Worm (Caenorhabditis elegans): ENCODE data around the gene T19D12.6.

The T19D12.6 gene

ce11 chrII:6616135-6616534, 26.8 kb downstream of the T19D12.6 start:
- no peak for TF ChIP-seq ceh-14 (tag; optimal IDR thresholded peaks at IDR 0.05)
- no peak for TF ChIP-seq ceh-6 (GFP tag; optimal IDR thresholded peaks at IDR 0.05)
- TF ChIP-seq ceh-31 (tag; optimal IDR thresholded peaks at IDR 0.05), result no peak
- TF ChIP-seq unc-55 (GFP tag; optimal IDR thresholded peaks at IDR 0.05), result no peak
- no peak for TF ChIP-seq ceh-19 (GFP tag; optimal IDR thresholded peaks at IDR 0.05)
- TF ChIP-seq ceh-45 (GFP tag; IDR thresholded peaks at IDR 0.05), result no peak
- TF ChIP-seq pax-1 (tag; optimal IDR thresholded peaks at IDR 0.05), result no peak
- no peak for TF ChIP-seq hlh-6 (tag; optimal IDR thresholded peaks at IDR 0.05)

ce11 chrII:6615232-6616029, 27.5 kb downstream of the T19D12.6 start:
- TF ChIP-seq ceh-30 (tag; optimal IDR thresholded peaks at IDR 0.05) (no peak), pax-1 (tag; optimal IDR thresholded peaks at IDR 0.05) (no peak), eyg-1 (tag; optimal IDR thresholded peaks at IDR 0.05) (no peak), C08G9.2 (tag; optimal IDR thresholded peaks at IDR 0.05) (no peak), nhr-232 (tag; optimal IDR thresholded peaks at IDR 0.05) (no peak), F13H6.1 (tag; optimal IDR thresholded peaks at IDR 0.05) (no peak), dmd-4 (tag; optimal IDR thresholded peaks at IDR 0.05; ENCODE audit: borderline replicate concordance) (no peak), sox-2 (GFP tag; IDR thresholded peaks at IDR 0.05) (no peak), lim-6 (tag; optimal IDR thresholded peaks at IDR 0.05) (no peak), pros-1 (tag; optimal IDR thresholded peaks at IDR 0.05) (no peak), ztf-16 (tag; optimal IDR thresholded peaks at IDR 0.05) (no peak), pat-9 (tag; optimal IDR thresholded peaks at IDR 0.05) (no peak), ceh-34 (tag; optimal IDR thresholded peaks at IDR 0.05) (no peak)

ce11 chrII:6614500-6614899, 28.4 kb downstream of the T19D12.6 start:
- no peak for TF ChIP-seq pag-3 (tag; optimal IDR thresholded peaks at IDR 0.05; ENCODE audit: borderline replicate concordance)
- no peak for TF ChIP-seq syd-9 (tag; optimal IDR thresholded peaks at IDR 0.05)
- no peak for TF ChIP-seq nhr-232 (tag; optimal IDR thresholded peaks at IDR 0.05)
- no peak for TF ChIP-seq ceh-6 (GFP tag; optimal IDR thresholded peaks at IDR 0.05)
- no peak for TF ChIP-seq ceh-14 (tag; optimal IDR thresholded peaks at IDR 0.05)
- TF ChIP-seq npax-4 (tag; optimal IDR thresholded peaks at IDR 0.05), result no peak
- no peak for TF ChIP-seq unc-42 (tag; optimal IDR thresholded peaks at IDR 0.05)
- no peak for TF ChIP-seq T23F11.4 (GFP tag; optimal IDR thresholded peaks at IDR 0.05)
- TF ChIP-seq F13H6.1 (tag; optimal IDR thresholded peaks at IDR 0.05), result no peak
- TF ChIP-seq odd-2 (tag; optimal IDR thresholded peaks at IDR 0.05), result no peak
- TF ChIP-seq dmd-4 (tag; optimal IDR thresholded peaks at IDR 0.05; ENCODE audit: borderline replicate concordance), result no peak
- TF ChIP-seq elt-4 (tag; optimal IDR thresholded peaks at IDR 0.05), result no peak
- TF ChIP-seq nfya-1 (tag; optimal IDR thresholded peaks at IDR 0.05), result no peak
- TF ChIP-seq ref-2 (tag; optimal IDR thresholded peaks at IDR 0.05), result no peak
- no peak for TF ChIP-seq fkh-6 (tag; optimal IDR thresholded peaks at IDR 0.05)
- TF ChIP-seq C08G9.2 (tag; optimal IDR thresholded peaks at IDR 0.05), result no peak
- TF ChIP-seq rnt-1 (tag; optimal IDR thresholded peaks at IDR 0.05), result no peak
- no peak for TF ChIP-seq hlh-30 (tag; optimal IDR thresholded peaks at IDR 0.05; ENCODE audit: insufficient read depth)
- TF ChIP-seq hlh-13 (GFP tag; optimal IDR thresholded peaks at IDR 0.05), result no peak

- TF ChIP-seq odd-2 (tag; optimal IDR thresholded peaks at IDR 0.05) (no peak), unc-3 (GFP tag; conservative IDR thresholded peaks at IDR 0.05) (no peak), unc-3 (tag; optimal IDR thresholded peaks at IDR 0.05) (no peak), pax-1 (tag; optimal IDR thresholded peaks at IDR 0.05) (no peak), ceh-22 (tag; optimal IDR thresholded peaks at IDR 0.05) (no peak), C38D4.7 (GFP tag; optimal IDR thresholded peaks at IDR 0.05) (no peak), nhr-232 (tag; optimal IDR thresholded peaks at IDR 0.05) (no peak), dmd-4 (tag; optimal IDR thresholded peaks at IDR 0.05; ENCODE audit: borderline replicate concordance) (no peak), gmeb-2 (tag; optimal IDR thresholded peaks at IDR 0.05) (no peak), tbx-7 (tag; optimal IDR thresholded peaks at IDR 0.05) (no peak), che-1 (tag; optimal IDR thresholded peaks at IDR 0.05) (no peak), ama-1 (optimal IDR thresholded peaks at IDR 0.05) (no peak), pat-9 (tag; optimal IDR thresholded peaks at IDR 0.05) (no peak), nhr-11 (tag; optimal IDR thresholded peaks at IDR 0.05) (no peak), unc-42 (tag; optimal IDR thresholded peaks at IDR 0.05) (no peak)
Measured at ce11 chrII:6612544-6612943, 30.4 kb downstream of the T19D12.6 start.
